Fruit fly (Drosophila melanogaster): ENCODE measurements around the gene CG11374.

- TF ChIP-seq lola (GFP tag; optimal IDR thresholded peaks at IDR 0.05) (no peak), Hr83 (GFP tag; optimal IDR thresholded peaks at IDR 0.05; ENCODE audit: poor library complexity, severe bottlenecking) (no peak), usp (GFP tag; optimal IDR thresholded peaks at IDR 0.05) (no peak), sv (GFP tag; optimal IDR thresholded peaks at IDR 0.05) (no peak), CrebA (GFP tag; optimal IDR thresholded peaks at IDR 0.05; ENCODE audit: borderline replicate concordance) (no peak), CG9705 (GFP tag; optimal IDR thresholded peaks at IDR 0.05) (no peak), tai (GFP tag; optimal IDR thresholded peaks at IDR 0.05) (no peak), Abd-B (GFP tag; optimal IDR thresholded peaks at IDR 0.05) (no peak), CG32264 (GFP tag; optimal IDR thresholded peaks at IDR 0.05) (no peak), Hr78 (GFP tag; optimal IDR thresholded peaks at IDR 0.05) (no peak), dl (GFP tag; optimal IDR thresholded peaks at IDR 0.05; ENCODE audit: insufficient read depth in 1 of 2, partially characterized antibody in 2 of 2) (no peak)
Observed at dm6 chr2L:69560-69959, 6.6 kb upstream of the CG11374 start.

All from whole organism, wandering third instar larva.